Worm (Caenorhabditis elegans) whole organism, early embryonic: Measurements from ENCODE around the gene F23H11.4.

ENCODE experiments used
- F13C5.2 ChIP-seq: sonication (generic microtip); optimal IDR thresholded peaks from 2 replicates; lab custom pipeline; 2017; ENCODE audit warnings: mild to moderate bottlenecking, missing genetic modification characterization, inconsistent platforms, missing compliant biosample characterization
- ama-1 ChIP-seq: fragments of 150-350 bp; optimal IDR thresholded peaks from 2 replicates; lab custom pipeline; 2014
- ceh-13 ChIP-seq: fragments of 200-800 bp; sonication (Bioruptor generic); optimal IDR thresholded peaks from 2 replicates; lab custom pipeline; 2018; ENCODE audit warnings: mild to moderate bottlenecking, missing genetic modification characterization, missing compliant biosample characterization
- ceh-36 ChIP-seq: sonication (generic microtip); optimal IDR thresholded peaks from 2 replicates; lab custom pipeline; 2016; ENCODE audit warnings: missing genetic modification characterization, inconsistent platforms, missing compliant biosample characterization
- ets-7 ChIP-seq: sonication (generic microtip); optimal IDR thresholded peaks from 2 replicates; lab custom pipeline; 2016; ENCODE audit warnings: missing genotype, missing genetic modification characterization, missing compliant biosample characterization
- flt-1 ChIP-seq: fragments of 200-800 bp; sonication (Bioruptor generic); IDR thresholded peaks from 2 replicates; pipeline ENCODE4 v1.3.6; 2022; ENCODE audit warnings: missing genetic modification characterization, missing compliant biosample characterization
- hmbx-1 ChIP-seq: sonication (generic microtip); optimal IDR thresholded peaks from 2 replicates; lab custom pipeline; 2016; ENCODE audit warnings: mild to moderate bottlenecking, missing genetic modification characterization, missing compliant biosample characterization
- hmg-4 ChIP-seq: fragments of 200-800 bp; sonication (Bioruptor generic); optimal IDR thresholded peaks from 2 replicates; lab custom pipeline; 2018; ENCODE audit warnings: mild to moderate bottlenecking, missing genetic modification characterization, missing compliant biosample characterization
- hnd-1 ChIP-seq: sonication (generic microtip); optimal IDR thresholded peaks from 2 replicates; lab custom pipeline; 2016; ENCODE audit warnings: missing genetic modification characterization, missing compliant biosample characterization
- pes-1 ChIP-seq: fragments of 200-800 bp; sonication (Bioruptor generic); IDR thresholded peaks from 2 replicates; pipeline ENCODE4 v1.3.6; 2022; ENCODE audit warnings: missing genetic modification reagents, missing genetic modification characterization, missing compliant biosample characterization
- scrt-1 ChIP-seq: fragments of 200-800 bp; sonication (Bioruptor generic); IDR thresholded peaks from 2 replicates; pipeline ENCODE4 v1.3.6; 2022; ENCODE audit warnings: missing genetic modification characterization, missing compliant biosample characterization
- sea-1 ChIP-seq: fragments of 200-800 bp; sonication (Bioruptor generic); conservative IDR thresholded peaks from 2 replicates; pipeline ENCODE4 v1.3.6; 2022; ENCODE audit warnings: missing genetic modification characterization, missing compliant biosample characterization
- tbx-37 ChIP-seq: fragments of 200-800 bp; sonication (Bioruptor generic); conservative IDR thresholded peaks from 2 replicates; pipeline ENCODE4 v1.3.6; 2022; ENCODE audit warnings: missing genetic modification reagents, missing genetic modification characterization, missing compliant biosample characterization
- tra-4 ChIP-seq: sonication (generic microtip); optimal IDR thresholded peaks from 2 replicates; lab custom pipeline; 2017; ENCODE audit warnings: missing genetic modification characterization, missing compliant biosample characterization

DNA sequence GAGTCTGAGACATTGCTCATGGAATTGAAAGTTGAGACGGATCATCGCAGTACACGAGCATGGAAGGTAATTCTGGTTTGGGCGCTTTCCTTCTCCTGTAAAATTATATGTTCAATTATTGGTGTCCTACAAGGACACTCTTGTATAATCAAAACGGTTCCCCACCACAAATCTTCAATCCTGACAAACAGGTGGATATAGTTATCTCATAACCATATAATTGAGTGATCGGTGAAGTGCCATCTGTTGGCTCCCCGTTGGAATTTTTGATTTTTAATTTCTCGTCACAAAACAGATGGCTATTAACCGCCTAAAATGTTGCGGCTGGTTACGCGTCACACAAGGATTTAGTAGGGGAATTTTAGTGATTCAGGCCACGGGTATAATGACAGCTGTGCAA is 38.5 kb downstream of the F23H11.4 start:
- TF ChIP-seq ceh-13 (GFP tag; lab: Kevin White, UChicago) (no peak), tbx-37 (GFP tag; lab: Robert Waterston, UW) (no peak), ama-1 (lab: Kevin White, UChicago) (no peak), F13C5.2 (no peak), scrt-1 (no peak), hnd-1 (no peak), flt-1 (GFP tag; lab: Robert Waterston, UW) (no peak), ceh-36 (no peak), hmg-4 (no peak), pes-1 (GFP tag; lab: Robert Waterston, UW) (no peak), sea-1 (GFP tag; lab: Robert Waterston, UW) (no peak), ets-7 (tag; lab: Kevin White, UChicago) (no peak), hmbx-1 (tag; lab: Kevin White, UChicago) (no peak), tra-4 (tag; lab: Kevin White, UChicago) (no peak)
